Worm (Caenorhabditis elegans): ENCODE data around the gene nova-1.

The nova-1 gene

ce11 chrV:18081857-18082256, at the start of gene nova-1:
nova-1 (minus strand) TSS chrV:18081957.
- TF ChIP-seq unc-62 (GFP tag; optimal IDR thresholded peaks at IDR 0.05), result no peak

- no peak for TF ChIP-seq unc-62 (GFP tag; optimal IDR thresholded peaks at IDR 0.05)
These were observed 49.3 kb upstream of the nova-1 start, which contains the start of gene Y37H2A.12 for ce11 chrV:18131049-18131448. Y37H2A.12 (minus strand) TSS chrV:18131129.

DNA sequence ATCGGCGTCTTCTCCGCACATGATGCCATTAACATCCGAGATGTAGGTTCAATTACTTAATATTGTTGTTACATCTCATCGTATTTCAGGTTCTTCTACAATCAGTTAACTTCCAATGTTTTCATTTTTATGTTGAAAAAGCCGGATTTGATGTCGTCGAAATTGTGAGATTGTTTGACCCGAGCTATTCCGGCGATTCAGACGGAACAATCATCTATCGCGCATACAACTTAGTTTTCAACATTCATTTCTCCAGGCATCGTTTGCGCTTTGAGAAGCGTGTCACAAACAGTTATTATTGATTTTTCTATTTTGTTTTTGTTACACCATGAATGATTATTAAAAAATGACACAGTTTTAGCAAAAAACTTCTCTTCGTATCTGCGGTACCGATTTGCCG, 46.8 kb upstream of the nova-1 start:
- TF ChIP-seq unc-62 (GFP tag; optimal IDR thresholded peaks at IDR 0.05), result no peak

- no peak for TF ChIP-seq unc-62 (GFP tag; optimal IDR thresholded peaks at IDR 0.05)
These were observed 45.4 kb upstream of the nova-1 start, which contains the start of gene fbxa-211 for ce11 chrV:18127192-18127591. fbxa-211 (plus strand) TSS chrV:18127519.

DNA sequence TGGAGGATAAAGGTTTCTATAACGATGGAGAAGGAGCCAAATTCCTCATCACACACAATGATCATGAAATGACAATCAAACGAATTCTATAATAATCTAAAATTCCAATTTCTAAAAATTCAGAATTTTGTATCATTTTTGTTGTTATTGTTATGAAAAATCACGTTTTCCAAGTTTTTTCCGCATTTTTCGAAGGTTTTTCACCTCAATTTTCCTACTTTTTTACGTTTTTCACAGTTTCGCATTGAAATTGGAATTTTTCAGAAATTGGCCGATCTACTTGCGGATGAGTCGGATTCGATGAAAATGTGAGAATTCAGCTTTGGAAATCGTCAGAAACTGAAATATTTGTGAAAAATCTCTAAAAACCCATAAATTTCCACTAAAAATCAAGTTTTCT, 43.3 kb upstream of the nova-1 start, which contains the start of gene fbxa-210:
fbxa-210 (plus strand) TSS at position 301 of the 400 bp plus-strand sequence.
- no peak for TF ChIP-seq unc-62 (GFP tag; optimal IDR thresholded peaks at IDR 0.05)

- TF ChIP-seq unc-62 (GFP tag; optimal IDR thresholded peaks at IDR 0.05), result no peak
These were observed 41.9 kb upstream of the nova-1 start, which contains the start of gene fbxa-107 for ce11 chrV:18123639-18124038. fbxa-107 (plus strand) TSS chrV:18123939.

ce11 chrV:18109449-18109848, 27.7 kb upstream of the nova-1 start:
- TF ChIP-seq unc-62 (GFP tag; optimal IDR thresholded peaks at IDR 0.05), result no peak

ce11 chrV:18107969-18108368, 26.2 kb upstream of the nova-1 start, which contains the start of gene Y37H2A.1:
Y37H2A.1 (plus strand) TSS chrV:18108269.
- TF ChIP-seq unc-62 (GFP tag; optimal IDR thresholded peaks at IDR 0.05), result no peak

- no peak for TF ChIP-seq unc-62 (GFP tag; optimal IDR thresholded peaks at IDR 0.05)
These were observed 24.3 kb upstream of the nova-1 start for ce11 chrV:18106055-18106454.

ce11 chrV:18098387-18098786, 16.6 kb upstream of the nova-1 start, which contains the start of gene par-4:
par-4 (plus strand) TSS chrV:18098687.
- no peak for TF ChIP-seq unc-62 (GFP tag; optimal IDR thresholded peaks at IDR 0.05)

DNA sequence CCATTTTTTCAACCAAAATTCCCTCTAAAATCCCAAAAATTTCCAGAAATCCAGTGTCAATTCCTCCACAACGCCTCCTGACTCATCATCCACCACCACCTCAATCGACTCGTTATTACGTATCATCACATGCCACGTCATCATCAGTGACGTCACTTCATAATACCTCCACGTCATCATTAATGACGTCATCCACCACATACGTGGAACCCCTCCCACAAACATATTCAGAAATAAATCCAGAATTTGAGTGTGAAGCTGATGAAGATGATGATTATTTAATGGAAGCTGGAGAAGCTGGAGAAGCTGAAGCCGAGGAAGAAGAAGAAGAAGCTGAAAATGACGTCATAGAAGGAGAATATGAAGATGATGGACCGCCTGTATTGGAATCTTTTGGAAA, 12.2 kb upstream of the nova-1 start:
- TF ChIP-seq unc-62 (GFP tag; optimal IDR thresholded peaks at IDR 0.05), result no peak

DNA sequence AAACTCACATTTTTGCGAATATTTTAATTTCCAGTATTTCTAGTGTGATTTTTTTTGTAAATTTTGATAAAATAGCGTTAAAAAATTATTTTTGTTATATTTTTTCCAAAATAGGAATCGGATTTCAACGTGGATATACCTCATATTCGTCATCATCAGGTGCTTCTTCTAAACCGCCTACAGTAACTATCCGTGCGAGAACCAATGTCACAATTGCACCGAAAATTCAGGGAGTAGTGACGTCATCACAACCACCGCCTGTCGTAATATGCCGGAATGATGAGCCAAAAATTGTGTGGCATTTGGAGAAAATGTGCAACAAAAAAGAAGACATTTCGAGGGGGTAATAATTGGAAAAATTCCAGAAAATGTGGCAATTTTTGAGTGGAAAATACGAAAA, 9.5 kb upstream of the nova-1 start:
- no peak for TF ChIP-seq unc-62 (GFP tag; optimal IDR thresholded peaks at IDR 0.05)

DNA sequence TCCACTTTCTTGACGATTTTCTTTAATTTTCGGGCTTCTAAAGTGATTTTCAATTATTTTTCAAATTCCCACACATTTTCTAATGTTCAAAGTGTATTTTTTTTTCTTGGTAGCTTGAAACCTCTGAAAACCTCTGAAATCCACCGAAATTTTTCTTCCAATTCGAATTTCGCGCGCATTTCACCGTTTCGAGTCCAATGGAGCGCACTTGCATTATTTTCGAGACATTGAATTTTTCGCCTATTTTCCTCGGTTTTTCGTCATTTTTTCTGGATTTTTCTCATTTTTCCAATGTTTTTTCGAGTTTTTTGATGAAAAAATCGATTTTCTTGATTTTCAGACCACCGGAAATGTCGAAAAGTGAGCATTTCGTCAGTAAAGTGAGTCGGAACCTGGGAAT, 5.0 kb upstream of the nova-1 start, which contains the start of gene slr-2:
slr-2 (plus strand) TSS at position 341 of the 400 bp plus-strand sequence.
- no peak for TF ChIP-seq unc-62 (GFP tag; optimal IDR thresholded peaks at IDR 0.05)

- TF ChIP-seq unc-62 (GFP tag; optimal IDR thresholded peaks at IDR 0.05), result no peak
These were observed 4.5 kb upstream of the nova-1 start, which contains the start of gene Y59A8B.12 for ce11 chrV:18086174-18086661. Y59A8B.12 (minus strand) TSS chrV:18086224.

- TF ChIP-seq unc-62 (GFP tag; optimal IDR thresholded peaks at IDR 0.05), result no peak
These were observed 3.5 kb upstream of the nova-1 start, which contains the start of gene fbxa-106 for ce11 chrV:18085150-18085833. fbxa-106 (minus strand) TSS chrV:18085200.

- TF ChIP-seq unc-62 (GFP tag; optimal IDR thresholded peaks at IDR 0.05), result no peak
These were observed 2.6 kb downstream of the nova-1 start for ce11 chrV:18079163-18079562.

DNA sequence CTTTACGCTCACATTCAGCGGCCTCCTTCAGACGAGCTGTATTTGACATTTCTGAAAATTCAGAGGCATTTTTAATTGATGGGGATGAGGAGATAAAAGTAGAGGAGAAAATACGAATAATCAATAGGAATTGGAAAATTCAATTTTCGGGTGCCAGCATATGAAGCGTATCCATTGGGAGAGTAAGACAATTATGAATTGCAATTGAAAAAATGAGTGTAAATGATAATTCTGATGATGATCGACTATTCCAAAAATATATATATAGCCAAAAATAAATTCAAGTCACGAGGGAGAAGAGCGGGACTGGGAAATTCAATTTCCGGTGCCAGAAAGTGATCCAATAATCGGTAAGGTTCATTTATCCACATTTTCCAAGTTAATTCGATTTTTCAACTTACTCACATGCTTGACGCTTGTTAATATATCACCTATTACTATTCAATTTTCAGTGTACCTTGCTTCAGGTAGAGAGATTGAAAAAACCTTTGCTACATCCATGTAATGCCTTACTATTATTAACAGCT, 15.4 kb downstream of the nova-1 start, which contains the start of gene Y59A8B.8:
Y59A8B.8 (minus strand) TSS at position 51 of the 527 bp plus-strand sequence.
- no peak for TF ChIP-seq unc-62 (GFP tag; optimal IDR thresholded peaks at IDR 0.05)
